Worm (Caenorhabditis elegans) whole organism, L4/young adult: ENCODE data around the gene cyk-7.

Experiments
- W03F9.2 ChIP-seq: fragments of 150-350 bp; optimal IDR thresholded peaks from 2 replicates; lab custom pipeline; 2014; ENCODE audit warnings: missing biosample characterization, missing genetic modification characterization
- dao-5 ChIP-seq: sonication (generic microtip); optimal IDR thresholded peaks from 2 replicates; lab custom pipeline; 2016; ENCODE audit warnings: missing genotype, missing genetic modification characterization, moderate library complexity, missing compliant biosample characterization
- him-1 ChIP-seq: sonication (generic microtip); optimal IDR thresholded peaks from 2 replicates; lab custom pipeline; 2016; ENCODE audit warnings: missing genotype, missing genetic modification reagents, missing genetic modification characterization, missing compliant biosample characterization

cyk-7 gene

ce11 chrIII:7754348-7754747 lies 40.9 kb downstream of the cyk-7 start, which contains the start of gene cdh-3:
TSS of gene cdh-3 (minus strand) at chrIII:7754448.
- TF ChIP-seq W03F9.2 (tag; lab: Kevin White, UChicago) (no peak), him-1 (no peak), dao-5 (tag; lab: Kevin White, UChicago) (no peak)
